Worm (Caenorhabditis elegans) whole organism, L4 larva: ENCODE results near the gene F37B12.3.

Experiments
- F37D6.2 ChIP-seq: sonication (generic microtip); optimal IDR thresholded peaks from 2 replicates; lab custom pipeline; 2016; ENCODE audit warnings: mild to moderate bottlenecking, missing genetic modification characterization, missing compliant biosample characterization
- T20F7.1 ChIP-seq: fragments of 200-800 bp; sonication (Bioruptor generic); optimal IDR thresholded peaks from 2 replicates; lab custom pipeline; 2018; ENCODE audit warnings: mild to moderate bottlenecking, missing genetic modification characterization, missing compliant biosample characterization
- Y105C5A.15 ChIP-seq: fragments of 200-800 bp; sonication (Bioruptor generic); IDR thresholded peaks from 2 replicates; pipeline ENCODE4 v1.3.6; 2022; ENCODE audit warnings: missing genetic modification characterization, missing compliant biosample characterization
- aha-1 ChIP-seq: fragments of 150-350 bp; peaks from one replicate; lab custom pipeline; 2014; ENCODE audit warnings: missing biosample characterization, missing genetic modification characterization
- ceh-20 ChIP-seq: fragments of 200-800 bp; sonication (Bioruptor generic); IDR thresholded peaks from 2 replicates; pipeline ENCODE4 v1.3.6; 2022; ENCODE audit warnings: missing genetic modification reagents, missing genetic modification characterization, missing compliant biosample characterization
- ceh-32 ChIP-seq: sonication (generic microtip); optimal IDR thresholded peaks from 2 replicates; lab custom pipeline; 2016; ENCODE audit warnings: mild to moderate bottlenecking, missing genetic modification characterization, missing compliant biosample characterization; ENCODE audit not compliant: poor library complexity
- ctbp-1 ChIP-seq: fragments of 200-800 bp; sonication (Bioruptor generic); IDR thresholded peaks from 2 replicates; pipeline ENCODE4 v1.3.6; 2022; ENCODE audit warnings: missing genetic modification reagents, missing genetic modification characterization, missing compliant biosample characterization
- daf-16 ChIP-seq, 3 experiments: sonication (generic microtip); optimal IDR thresholded peaks; 2 replicates each; lab custom pipeline; 2016 to 2017; ENCODE audit warnings: missing genetic modification characterization in 3 of 3, missing genetic modification reagents in 3 of 3, mild to moderate bottlenecking in 2 of 3, missing compliant biosample characterization in 2 of 3, missing biosample characterization in 1 of 3, moderate library complexity in 1 of 3
- daf-19 ChIP-seq: fragments of 200-800 bp; sonication (Bioruptor generic); conservative IDR thresholded peaks from 2 replicates; pipeline ENCODE4 v1.3.6; 2022; ENCODE audit warnings: missing genetic modification characterization, missing compliant biosample characterization
- dmd-8 ChIP-seq: fragments of 200-800 bp; sonication (Bioruptor generic); IDR thresholded peaks from 2 replicates; pipeline ENCODE4 v1.3.6; 2022; ENCODE audit warnings: missing genetic modification characterization, missing compliant biosample characterization
- dpl-1 ChIP-seq: fragments of 150-350 bp; optimal IDR thresholded peaks from 2 replicates; lab custom pipeline; 2014; ENCODE audit warnings: missing biosample characterization, missing genetic modification reagents, missing genetic modification characterization
- dve-1 ChIP-seq: sonication (generic microtip); optimal IDR thresholded peaks from 2 replicates; lab custom pipeline; 2017; ENCODE audit warnings: antibody characterized with exemption, mild to moderate bottlenecking, missing genetic modification characterization, missing compliant biosample characterization; ENCODE audit not compliant: insufficient read depth
- hlh-11 ChIP-seq: fragments of 200-800 bp; sonication (Bioruptor generic); optimal IDR thresholded peaks from 2 replicates; lab custom pipeline; 2018; ENCODE audit warnings: mild to moderate bottlenecking, missing genetic modification characterization, missing compliant biosample characterization
- hlh-30 ChIP-seq: sonication (generic microtip); optimal IDR thresholded peaks from 2 replicates; lab custom pipeline; 2017; ENCODE audit warnings: antibody characterized with exemption, mild to moderate bottlenecking, missing genetic modification characterization, missing compliant biosample characterization; ENCODE audit not compliant: insufficient read depth
- hmg-1.1 ChIP-seq: fragments of 200-800 bp; sonication (Bioruptor generic); IDR thresholded peaks from 2 replicates; pipeline ENCODE4 v1.3.6; 2022; ENCODE audit warnings: missing genetic modification reagents, missing genetic modification characterization, missing compliant biosample characterization
- lim-7 ChIP-seq: fragments of 200-800 bp; sonication (Bioruptor generic); IDR thresholded peaks from 2 replicates; pipeline ENCODE4 v1.3.6; 2022; ENCODE audit warnings: missing genetic modification characterization, missing compliant biosample characterization
- lin-29 ChIP-seq: fragments of 200-800 bp; sonication (Bioruptor generic); IDR thresholded peaks from 2 replicates; pipeline ENCODE4 v1.3.6; 2022; ENCODE audit warnings: missing genetic modification reagents, missing genetic modification characterization, missing compliant biosample characterization
- lin-39 ChIP-seq: fragments of 150-350 bp; optimal IDR thresholded peaks from 2 replicates; lab custom pipeline; 2014; ENCODE audit warnings: missing biosample characterization, missing genetic modification reagents, missing genetic modification characterization
- lsy-2 ChIP-seq, 2 experiments: fragments of 150-350 bp in 1 of 2; sonication (generic microtip) in 1 of 2; optimal IDR thresholded peaks; 2 replicates each; lab custom pipeline; 2014 to 2017; ENCODE audit warnings: missing biosample characterization in 2 of 2, missing genetic modification characterization in 2 of 2
- mdl-1 ChIP-seq, 2 experiments: fragments of 150-350 bp in 1 of 2; sonication (generic microtip) in 1 of 2; optimal IDR thresholded peaks; 2 replicates each; lab custom pipeline; 2014 to 2017; ENCODE audit warnings: missing biosample characterization in 2 of 2, missing genetic modification characterization in 2 of 2
- mes-2 ChIP-seq: sonication (generic microtip); optimal IDR thresholded peaks from 2 replicates; lab custom pipeline; 2016; ENCODE audit warnings: missing genotype, mild to moderate bottlenecking, missing genetic modification characterization, missing compliant biosample characterization; ENCODE audit not compliant: poor library complexity, severe bottlenecking
- mxl-3 ChIP-seq: fragments of 200-800 bp; sonication (Bioruptor generic); optimal IDR thresholded peaks from 2 replicates; lab custom pipeline; 2018; ENCODE audit warnings: mild to moderate bottlenecking, missing genetic modification characterization, missing compliant biosample characterization
- nhr-10 ChIP-seq: fragments of 150-350 bp; optimal IDR thresholded peaks from 2 replicates; lab custom pipeline; 2014; ENCODE audit warnings: missing biosample characterization, missing genetic modification characterization
- nhr-11 ChIP-seq: fragments of 150-350 bp; optimal IDR thresholded peaks from 2 replicates; lab custom pipeline; 2014; ENCODE audit warnings: missing biosample characterization, missing genetic modification characterization
- nhr-28 ChIP-seq: fragments of 150-350 bp; optimal IDR thresholded peaks from 2 replicates; lab custom pipeline; 2014; ENCODE audit warnings: missing biosample characterization, missing genetic modification characterization
- nhr-76 ChIP-seq: fragments of 150-350 bp; optimal IDR thresholded peaks from 2 replicates; lab custom pipeline; 2014; ENCODE audit warnings: missing biosample characterization, missing genetic modification characterization
- rbr-2 ChIP-seq: sonication (generic microtip); optimal IDR thresholded peaks from 2 replicates; lab custom pipeline; 2016; ENCODE audit warnings: missing genotype, missing genetic modification characterization, missing compliant biosample characterization
- set-16 ChIP-seq: fragments of 200-800 bp; sonication (Bioruptor generic); IDR thresholded peaks from 2 replicates; pipeline ENCODE4 v1.3.6; 2022; ENCODE audit warnings: missing genetic modification reagents, missing genetic modification characterization, missing compliant biosample characterization
- snpc-1.2 ChIP-seq: fragments of 200-800 bp; sonication (Bioruptor generic); IDR thresholded peaks from 2 replicates; pipeline ENCODE4 v1.3.6; 2022; ENCODE audit warnings: missing genetic modification reagents, missing genetic modification characterization, missing compliant biosample characterization
- snpc-4 ChIP-seq: fragments of 150-350 bp; optimal IDR thresholded peaks from 2 replicates; lab custom pipeline; 2014; ENCODE audit warnings: missing biosample characterization, missing genetic modification characterization
- tag-97 ChIP-seq: fragments of 200-800 bp; sonication (Bioruptor generic); IDR thresholded peaks from 2 replicates; pipeline ENCODE4 v1.3.6; 2022; ENCODE audit warnings: missing genetic modification characterization, missing compliant biosample characterization
- tra-1 ChIP-seq: fragments of 200-800 bp; sonication (Bioruptor generic); IDR thresholded peaks from 2 replicates; pipeline ENCODE4 v1.3.6; 2022; ENCODE audit warnings: missing genetic modification reagents, missing genetic modification characterization, missing compliant biosample characterization
- unc-130 ChIP-seq: sonication (generic microtip); optimal IDR thresholded peaks from 2 replicates; lab custom pipeline; 2016; ENCODE audit warnings: missing genetic modification reagents, missing genetic modification characterization, missing compliant biosample characterization
- vab-7 ChIP-seq: fragments of 200-800 bp; sonication (Bioruptor generic); IDR thresholded peaks from 2 replicates; pipeline ENCODE4 v1.3.6; 2022; ENCODE audit warnings: missing genetic modification reagents, missing genetic modification characterization, missing compliant biosample characterization
- zfp-3 ChIP-seq: fragments of 200-800 bp; sonication (Bioruptor generic); conservative IDR thresholded peaks from 2 replicates; pipeline ENCODE4 v1.3.6; 2022; ENCODE audit warnings: missing genetic modification reagents, missing genetic modification characterization, missing compliant biosample characterization
- ztf-7 ChIP-seq: fragments of 150-350 bp; optimal IDR thresholded peaks from 2 replicates; lab custom pipeline; 2014; ENCODE audit warnings: missing biosample characterization, missing genetic modification characterization

Gene F37B12.3

DNA sequence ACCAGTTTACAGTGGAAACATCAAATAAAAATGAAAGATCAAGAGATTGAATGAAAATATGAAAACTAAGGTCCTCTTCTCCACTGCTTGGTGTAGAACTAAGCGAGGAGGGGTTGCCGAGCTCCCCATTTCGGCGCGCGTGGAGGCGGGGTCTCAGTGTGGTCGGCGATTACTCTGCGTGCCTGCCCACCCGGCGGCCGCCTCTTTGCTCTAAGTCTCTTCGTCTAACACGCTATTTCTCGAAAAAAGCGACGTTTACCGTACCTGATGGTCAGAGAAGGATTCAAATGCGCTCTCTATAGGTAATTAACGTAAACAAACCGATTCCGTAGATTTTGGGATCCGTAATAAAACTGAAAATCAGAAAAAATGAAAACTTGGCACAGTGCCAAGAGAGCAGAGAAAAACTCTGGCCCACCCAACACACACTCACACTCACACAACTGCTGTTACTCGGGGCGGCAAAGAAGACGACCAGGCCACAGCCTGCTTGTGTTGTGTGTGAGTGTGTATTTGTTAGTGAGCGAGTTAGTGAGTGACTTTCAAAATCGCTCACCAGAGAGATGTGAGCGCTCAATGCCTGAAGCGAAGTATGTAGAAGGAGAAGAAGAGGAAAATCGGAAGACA is 20.5 kb upstream of the F37B12.3 start (continued):
- TF ChIP-seq snpc-1.2 (GFP tag; lab: Robert Waterston, UW) (0 out of 2 replicates have a peak, but pooled peaks have one; percentile 28), vab-7 (no peak), nhr-28 (tag; lab: Kevin White, UChicago) (peak; percentile 63), rbr-2 (tag; lab: Kevin White, UChicago) (peak; percentile 87), mxl-3 (peak; percentile 5), aha-1 (tag; lab: Kevin White, UChicago) (peak; percentile 97), nhr-76 (tag; lab: Kevin White, UChicago) (no peak), set-16 (GFP tag; lab: Robert Waterston, UW) (peak; percentile 89), mes-2 (tag; lab: Kevin White, UChicago) (peak; percentile 68), lim-7 (GFP tag; lab: Robert Waterston, UW) (no peak), lin-39 (no peak), ztf-7 (tag; lab: Kevin White, UChicago) (no peak), nhr-10 (tag; lab: Kevin White, UChicago) (peak; percentile 15), daf-16 (GFP tag; optimal IDR thresholded peaks at IDR 0.05; lab: Kevin White, UChicago) (peak in 1 of 2 experiments; percentile 26), daf-16 (tag; optimal IDR thresholded peaks at IDR 0.05; lab: Kevin White, UChicago) (peak; percentile 48), lin-29 (GFP tag; lab: Robert Waterston, UW) (no peak), hlh-11 (tag; lab: Kevin White, UChicago) (peak; percentile 92), dpl-1 (GFP tag; lab: Kevin White, UChicago) (peak; percentile 35), daf-19 (GFP tag; lab: Robert Waterston, UW) (peak; percentile 72; the same call in 1 of the 2 replicates), lsy-2 (tag; optimal IDR thresholded peaks at IDR 0.05; lab: Kevin White, UChicago) (peak; percentile 72 to 76), zfp-3 (GFP tag; lab: Robert Waterston, UW) (no peak), ctbp-1 (peak; percentile 71), mdl-1 (tag; optimal IDR thresholded peaks at IDR 0.05; lab: Kevin White, UChicago) (peak; percentile 50 to 69), F37D6.2 (peak; percentile 66), ceh-32 (tag; lab: Kevin White, UChicago) (peak; percentile 7), T20F7.1 (peak; percentile 52), snpc-4 (no peak), nhr-11 (peak; percentile 76), dve-1 (tag; lab: Kevin White, UChicago) (peak; percentile 82), hmg-1.1 (GFP tag; lab: Robert Waterston, UW) (peak; percentile 90), unc-130 (no peak)

DNA sequence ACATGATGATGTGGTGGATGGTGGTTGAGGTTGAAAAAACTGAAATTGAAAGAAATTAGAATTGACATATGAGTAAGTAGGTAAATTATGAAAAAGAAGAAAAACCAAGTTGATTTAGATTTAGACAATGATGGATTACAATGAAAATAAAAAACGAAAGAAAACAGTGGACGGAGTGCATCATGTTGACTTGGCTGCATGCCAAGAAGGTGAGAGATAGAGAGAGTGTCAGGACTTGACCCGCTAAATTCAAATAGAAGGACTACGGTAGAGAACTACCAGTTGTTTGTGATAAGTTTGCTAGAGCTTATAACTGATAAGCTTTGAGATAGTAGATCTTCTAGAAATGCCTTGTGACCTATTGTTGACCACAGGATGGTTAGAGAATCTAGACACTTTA is 19.9 kb upstream of the F37B12.3 start, which contains the start of gene T24B8.3:
TSS of gene T24B8.3 (minus strand) at position 39 of the 400 bp plus-strand sequence.
- peak; percentile 20 for TF ChIP-seq dve-1 (tag; lab: Kevin White, UChicago)
- TF ChIP-seq daf-16 (GFP tag; optimal IDR thresholded peaks at IDR 0.05; lab: Kevin White, UChicago): no peak
- TF ChIP-seq daf-16 (tag; optimal IDR thresholded peaks at IDR 0.05; lab: Kevin White, UChicago): peak; percentile 45
- TF ChIP-seq hlh-30 (tag; lab: Kevin White, UChicago): peak; percentile 9
- no peak for TF ChIP-seq daf-19 (GFP tag; lab: Robert Waterston, UW)
- TF ChIP-seq aha-1 (tag; lab: Kevin White, UChicago): peak; percentile 95
- no peak for TF ChIP-seq tra-1 (GFP tag; lab: Robert Waterston, UW)
- TF ChIP-seq nhr-10 (tag; lab: Kevin White, UChicago): no peak
- TF ChIP-seq dpl-1 (GFP tag; lab: Kevin White, UChicago): peak; percentile 1
- TF ChIP-seq Y105C5A.15: no peak
- no peak for TF ChIP-seq ceh-20 (GFP tag; lab: Robert Waterston, UW)
- no peak for TF ChIP-seq dmd-8 (GFP tag; lab: Robert Waterston, UW)
- TF ChIP-seq lsy-2 (tag; optimal IDR thresholded peaks at IDR 0.05; lab: Kevin White, UChicago): peak in 1 of 2 experiments; percentile 58
- TF ChIP-seq mes-2 (tag; lab: Kevin White, UChicago): peak; percentile 25
- no peak for TF ChIP-seq tag-97 (GFP tag; lab: Robert Waterston, UW)
- TF ChIP-seq, all 104 proteins: peak for 7
